Fruit fly (Drosophila melanogaster) whole organism, embryonic: ENCODE results near the gene Ir7g.

Source experiments
- ATbp ChIP-seq: fragments of 200-800 bp; sonication (Bioruptor generic); optimal IDR thresholded peaks from 2 replicates; lab custom pipeline; 2017; ENCODE audit warnings: missing biosample characterization, mild to moderate bottlenecking, missing genetic modification characterization, missing genetic modification reagents
- Atf-2 ChIP-seq: fragments of 200-800 bp; sonication (Bioruptor generic); optimal IDR thresholded peaks from 2 replicates; lab custom pipeline; 2016; ENCODE audit warnings: missing biosample characterization, missing genetic modification characterization
- CG11247 ChIP-seq: fragments of 200-800 bp; sonication (Bioruptor generic); IDR thresholded peaks from 2 replicates; pipeline ENCODE4 v1.3.6; 2022; ENCODE audit warnings: missing biosample characterization, missing genetic modification characterization
- CG13296 ChIP-seq: fragments of 200-800 bp; sonication (Bioruptor generic); optimal IDR thresholded peaks from 3 replicates; lab custom pipeline; 2018; ENCODE audit warnings: missing biosample characterization, mild to moderate bottlenecking, missing genetic modification characterization
- CG13775 ChIP-seq: fragments of 200-800 bp; sonication (Bioruptor generic); optimal IDR thresholded peaks from 3 replicates; lab custom pipeline; 2017; ENCODE audit warnings: missing biosample characterization, mild to moderate bottlenecking, missing genetic modification characterization
- CG15696 ChIP-seq: fragments of 200-800 bp; sonication (Bioruptor generic); optimal IDR thresholded peaks from 2 replicates; lab custom pipeline; 2019; ENCODE audit warnings: missing biosample characterization, mild to moderate bottlenecking, missing genetic modification characterization, moderate library complexity
- CG18011 ChIP-seq: fragments of 200-800 bp; sonication (Bioruptor generic); optimal IDR thresholded peaks from 2 replicates; lab custom pipeline; 2017; ENCODE audit warnings: missing biosample characterization, missing genetic modification characterization, mild to moderate bottlenecking, moderate library complexity, missing genotype
- CG30403 ChIP-seq: fragments of 200-800 bp; sonication (Bioruptor generic); optimal IDR thresholded peaks from 3 replicates; lab custom pipeline; 2016; ENCODE audit warnings: missing biosample characterization, missing genetic modification characterization
- CG33213 ChIP-seq: fragments of 200-800 bp; sonication (Bioruptor generic); optimal IDR thresholded peaks from 3 replicates; lab custom pipeline; 2016; ENCODE audit warnings: missing biosample characterization, missing genetic modification characterization
- CG3838 ChIP-seq: fragments of 200-800 bp; sonication (Bioruptor generic); optimal IDR thresholded peaks from 3 replicates; lab custom pipeline; 2016; ENCODE audit warnings: missing biosample characterization, missing genetic modification characterization
- CG4404 ChIP-seq: fragments of 200-800 bp; sonication (Bioruptor generic); IDR thresholded peaks from 2 replicates; pipeline ENCODE4 v1.3.6; 2022; ENCODE audit warnings: missing biosample characterization, missing genetic modification characterization
- CG4424 ChIP-seq: fragments of 200-800 bp; sonication (Bioruptor generic); optimal IDR thresholded peaks from 3 replicates; lab custom pipeline; 2016; ENCODE audit warnings: missing biosample characterization, missing genetic modification characterization
- CG8290 ChIP-seq, 3 experiments: fragments of 200-800 bp; sonication (Bioruptor generic); optimal IDR thresholded peaks; 2 replicates each; lab custom pipeline; 2016 to 2019; ENCODE audit warnings: missing biosample characterization in 3 of 3, missing genetic modification characterization in 3 of 3, mild to moderate bottlenecking in 2 of 3, moderate library complexity in 1 of 3
- CG8478 ChIP-seq: fragments of >200 bp; optimal IDR thresholded peaks from 2 replicates; lab custom pipeline; 2018
- CG8924 ChIP-seq: fragments of 200-800 bp; optimal IDR thresholded peaks from 3 replicates; lab custom pipeline; 2019; ENCODE audit warnings: missing biosample characterization, mild to moderate bottlenecking, missing genetic modification characterization, moderate library complexity
- CoRest ChIP-seq: fragments of 200-800 bp; sonication (Bioruptor generic); optimal IDR thresholded peaks from 3 replicates; lab custom pipeline; 2018; ENCODE audit warnings: missing biosample characterization, mild to moderate bottlenecking, missing genetic modification characterization, moderate library complexity
- D19A ChIP-seq: fragments of 200-800 bp; optimal IDR thresholded peaks from 3 replicates; lab custom pipeline; 2019; ENCODE audit warnings: missing biosample characterization, mild to moderate bottlenecking, missing genetic modification characterization, moderate library complexity
- Hr78 ChIP-seq, 2 experiments: fragments of 200-800 bp in 1 of 2; fragments of >200 bp in 1 of 2; sonication (Bioruptor generic) in 1 of 2; optimal IDR thresholded peaks; 2 replicates each; lab custom pipeline; 2017 to 2019; ENCODE audit warnings: missing biosample characterization in 2 of 2, missing genetic modification characterization in 2 of 2, mild to moderate bottlenecking in 1 of 2, moderate library complexity in 1 of 2
- Jarid2 ChIP-seq: fragments of 200-800 bp; sonication (Bioruptor generic); optimal IDR thresholded peaks from 3 replicates; lab custom pipeline; 2017; ENCODE audit warnings: mild to moderate bottlenecking, missing biosample characterization, missing genetic modification reagents, missing genetic modification characterization
- Med ChIP-seq: fragments of 200-800 bp; sonication (Bioruptor generic); peaks from one replicate; lab custom pipeline; 2016; ENCODE audit warnings: missing biosample characterization, missing genetic modification characterization, mild to moderate bottlenecking, inconsistent platforms, moderate library complexity
- Mes4 ChIP-seq: fragments of 200-800 bp; sonication (Bioruptor generic); optimal IDR thresholded peaks from 2 replicates; lab custom pipeline; 2016; ENCODE audit warnings: missing biosample characterization, missing genetic modification characterization
- Scr ChIP-seq: fragments of 200-800 bp; sonication (Bioruptor generic); IDR thresholded peaks from 2 replicates; pipeline ENCODE4 v1.3.6; 2022; ENCODE audit warnings: missing biosample characterization, missing genetic modification characterization; ENCODE audit not compliant: partially characterized antibody
- bsh ChIP-seq, 2 experiments: fragments of 200-800 bp; sonication (Bioruptor generic); optimal IDR thresholded peaks; 2 replicates each; lab custom pipeline; 2017 to 2018; ENCODE audit warnings: mild to moderate bottlenecking in 2 of 2, missing biosample characterization in 2 of 2, missing genetic modification characterization in 2 of 2, moderate library complexity in 1 of 2
- cg ChIP-seq: fragments of 200-800 bp; sonication (Bioruptor generic); optimal IDR thresholded peaks from 3 replicates; lab custom pipeline; 2019; ENCODE audit warnings: missing biosample characterization, mild to moderate bottlenecking, missing genetic modification characterization, moderate library complexity
- chm ChIP-seq: fragments of 200-800 bp; sonication (Bioruptor generic); IDR thresholded peaks from 2 replicates; pipeline ENCODE4 v1.3.6; 2022; ENCODE audit warnings: missing biosample characterization, missing genetic modification characterization
- crol ChIP-seq: fragments of 200-800 bp; sonication (Bioruptor generic); IDR thresholded peaks from 2 replicates; pipeline ENCODE4 v1.3.6; 2022; ENCODE audit warnings: missing biosample characterization, missing genetic modification characterization
- danr ChIP-seq: fragments of 200-800 bp; sonication (Bioruptor generic); IDR thresholded peaks from 2 replicates; pipeline ENCODE4 v1.3.6; 2022; ENCODE audit warnings: missing biosample characterization, missing genetic modification characterization
- gce ChIP-seq: fragments of 200-800 bp; sonication (Bioruptor generic); IDR thresholded peaks from 3 replicates; pipeline ENCODE4 v1.3.6; 2022; ENCODE audit warnings: missing biosample characterization, missing genetic modification characterization
- gcm ChIP-seq: fragments of 200-800 bp; sonication (Bioruptor generic); optimal IDR thresholded peaks from 2 replicates; lab custom pipeline; 2019; ENCODE audit warnings: missing biosample characterization, mild to moderate bottlenecking, missing genetic modification characterization, moderate library complexity
- her ChIP-seq: fragments of 200-800 bp; sonication (Bioruptor generic); optimal IDR thresholded peaks from 2 replicates; lab custom pipeline; 2016; ENCODE audit warnings: missing biosample characterization, missing genetic modification characterization
- hth ChIP-seq: fragments of >200 bp; optimal IDR thresholded peaks from 2 replicates; lab custom pipeline; 2017; ENCODE audit warnings: inconsistent platforms
- mam ChIP-seq: fragments of 200-800 bp; sonication (Bioruptor generic); optimal IDR thresholded peaks from 3 replicates; lab custom pipeline; 2016; ENCODE audit warnings: missing biosample characterization, missing genetic modification characterization
- nmo ChIP-seq: fragments of 200-800 bp; sonication (Bioruptor generic); optimal IDR thresholded peaks from 2 replicates; lab custom pipeline; 2018; ENCODE audit warnings: missing biosample characterization, mild to moderate bottlenecking, missing genetic modification characterization, moderate library complexity
- oc ChIP-seq: fragments of 200-800 bp; sonication (Bioruptor generic); optimal IDR thresholded peaks from 2 replicates; lab custom pipeline; 2018; ENCODE audit warnings: missing biosample characterization, mild to moderate bottlenecking, missing genetic modification characterization, moderate library complexity
- onecut ChIP-seq: fragments of 200-800 bp; sonication (Bioruptor generic); IDR thresholded peaks from 2 replicates; pipeline ENCODE4 v1.3.6; 2022; ENCODE audit warnings: missing biosample characterization, missing genetic modification characterization
- pfk ChIP-seq: fragments of 200-800 bp; sonication (Bioruptor generic); optimal IDR thresholded peaks from 2 replicates; lab custom pipeline; 2018; ENCODE audit warnings: missing biosample characterization, mild to moderate bottlenecking, missing genetic modification characterization, moderate library complexity
- prd ChIP-seq, 3 experiments: fragments of >200 bp in 2 of 3; fragments of 200-800 bp in 1 of 3; sonication (Bioruptor generic) in 1 of 3; optimal IDR thresholded peaks in 2 of 3; IDR thresholded peaks in 1 of 3; 2 replicates in 2 of 3; 3 replicates in 1 of 3; pipeline versions ENCODE4 v1.3.6 to Lab custom; 2017 to 2022; ENCODE audit warnings: missing biosample characterization in 1 of 3, missing genetic modification characterization in 1 of 3
- sens-2 ChIP-seq: fragments of 200-800 bp; sonication (Bioruptor generic); IDR thresholded peaks from 2 replicates; pipeline ENCODE4 v1.3.6; 2022; ENCODE audit warnings: missing biosample characterization, missing genetic modification characterization
- seq ChIP-seq: fragments of 200-800 bp; sonication (Bioruptor generic); IDR thresholded peaks from 2 replicates; pipeline ENCODE4 v1.3.6; 2022; ENCODE audit warnings: missing biosample characterization, missing genetic modification characterization
- sisA ChIP-seq: fragments of 200-800 bp; sonication (Bioruptor generic); IDR thresholded peaks from 2 replicates; pipeline ENCODE4 v1.3.6; 2022; ENCODE audit warnings: missing biosample characterization, missing genetic modification characterization
- sqz ChIP-seq: fragments of 200-800 bp; sonication (Bioruptor generic); optimal IDR thresholded peaks from 3 replicates; lab custom pipeline; 2018; ENCODE audit warnings: missing biosample characterization, mild to moderate bottlenecking, missing genetic modification characterization
- stwl ChIP-seq: fragments of 200-800 bp; sonication (Bioruptor generic); optimal IDR thresholded peaks from 3 replicates; lab custom pipeline; 2018; ENCODE audit warnings: missing biosample characterization, mild to moderate bottlenecking, missing genetic modification characterization, moderate library complexity
- twi ChIP-seq: fragments of 200-800 bp; optimal IDR thresholded peaks from 2 replicates; lab custom pipeline; 2019; ENCODE audit warnings: missing biosample characterization, mild to moderate bottlenecking, missing genetic modification characterization, moderate library complexity
- unpg ChIP-seq: fragments of 200-800 bp; sonication (Bioruptor generic); optimal IDR thresholded peaks from 3 replicates; lab custom pipeline; 2018; ENCODE audit warnings: missing biosample characterization, mild to moderate bottlenecking, missing genetic modification characterization, moderate library complexity
- usp ChIP-seq: fragments of >200 bp; optimal IDR thresholded peaks from 2 replicates; lab custom pipeline; 2017; ENCODE audit warnings: missing biosample characterization, missing genetic modification characterization
- vvl ChIP-seq: fragments of 200-800 bp; sonication (Bioruptor generic); IDR thresholded peaks from 2 replicates; pipeline ENCODE4 v1.3.6; 2022; ENCODE audit warnings: missing biosample characterization, missing genetic modification characterization
- zen ChIP-seq: fragments of 200-800 bp; sonication (Bioruptor generic); optimal IDR thresholded peaks from 3 replicates; lab custom pipeline; 2018; ENCODE audit warnings: missing biosample characterization, mild to moderate bottlenecking, missing genetic modification characterization, moderate library complexity
- zfh2 ChIP-seq: fragments of 200-800 bp; sonication (Bioruptor generic); optimal IDR thresholded peaks from 2 replicates; lab custom pipeline; 2016; ENCODE audit warnings: missing biosample characterization, missing genetic modification characterization

Ir7g gene

dm6 chrX:7908239-7909068 lies 24.0 kb downstream of the Ir7g start, which contains the start of the genes dpr14 and spidey (continued):
- TF ChIP-seq Mes4 (GFP tag; lab: Kevin White, UChicago) = peak; percentile 79
- peak; percentile 83 for TF ChIP-seq Atf-2 (GFP tag; lab: Kevin White, UChicago)
- peak; percentile 71 for TF ChIP-seq CG18011 (GFP tag; lab: Kevin White, UChicago)
- peak; percentile 85 for TF ChIP-seq her
- peak; percentile 93 for TF ChIP-seq CG8924 (tag; lab: Kevin White, UChicago)
- TF ChIP-seq prd (optimal IDR thresholded peaks at IDR 0.05; lab: Kevin White, UChicago) = no peak
- TF ChIP-seq prd (GFP tag; IDR thresholded peaks at IDR 0.05; lab: Robert Waterston, UW) = peak; percentile 93
- TF ChIP-seq CG33213 (GFP tag; lab: Kevin White, UChicago) = peak; percentile 80
- TF ChIP-seq CG11247 (GFP tag; lab: Robert Waterston, UW) = peak; percentile 86
- TF ChIP-seq onecut (GFP tag; lab: Robert Waterston, UW) = peak; percentile 87
- TF ChIP-seq hth = no peak
- peak; percentile 92 for TF ChIP-seq CG13296 (GFP tag; lab: Kevin White, UChicago)
- no peak for TF ChIP-seq usp
- TF ChIP-seq gcm = peak; percentile 93
- peak; percentile 36 for TF ChIP-seq CG8478
- TF ChIP-seq nmo (GFP tag; lab: Kevin White, UChicago) = peak; percentile 93
- TF ChIP-seq D19A (tag; lab: Kevin White, UChicago) = peak; percentile 89
- peak; percentile 86 for TF ChIP-seq CG13775
- TF ChIP-seq Scr (GFP tag; lab: Robert Waterston, UW) = peak; percentile 55
- peak; percentile 44 to 92 for TF ChIP-seq bsh (GFP tag; optimal IDR thresholded peaks at IDR 0.05; lab: Kevin White, UChicago)
- TF ChIP-seq vvl (GFP tag; lab: Robert Waterston, UW) = peak; percentile 93
- peak; percentile 89 for TF ChIP-seq ATbp (GFP tag; lab: Kevin White, UChicago)
- peak; percentile 78 for TF ChIP-seq twi (tag; lab: Kevin White, UChicago)
- peak; percentile 62 for TF ChIP-seq CG3838 (GFP tag; lab: Kevin White, UChicago)
- no peak for TF ChIP-seq stwl (tag; lab: Kevin White, UChicago)
- peak; percentile 73 for TF ChIP-seq zen
- peak; percentile 92 for TF ChIP-seq unpg
- TF ChIP-seq sqz (GFP tag; lab: Kevin White, UChicago) = peak; percentile 81
- TF ChIP-seq CG4424 (GFP tag; lab: Kevin White, UChicago) = peak; percentile 86
- TF ChIP-seq CG30403 (GFP tag; lab: Kevin White, UChicago) = peak; percentile 88
- peak; percentile 93 for TF ChIP-seq sisA (GFP tag; lab: Robert Waterston, UW)
- TF ChIP-seq CG8290 (GFP tag; optimal IDR thresholded peaks at IDR 0.05; lab: Kevin White, UChicago) = peak; percentile 29
- TF ChIP-seq CG8290 (tag; optimal IDR thresholded peaks at IDR 0.05; lab: Kevin White, UChicago) = peak; percentile 72 to 92
- peak; percentile 95 for TF ChIP-seq seq
- TF ChIP-seq Jarid2 (GFP tag; lab: Kevin White, UChicago) = peak; percentile 74
- peak in 1 of 2 experiments; percentile 75 for TF ChIP-seq Hr78 (GFP tag; optimal IDR thresholded peaks at IDR 0.05; lab: Kevin White, UChicago)
- TF ChIP-seq CG4404 (GFP tag; lab: Robert Waterston, UW) = peak; percentile 69
- peak; percentile 82 for TF ChIP-seq zfh2 (GFP tag; lab: Kevin White, UChicago)
- TF ChIP-seq gce (GFP tag; lab: Robert Waterston, UW) = peak; percentile 75; the same call in 1 of the 3 replicates
- TF ChIP-seq mam (GFP tag; lab: Kevin White, UChicago) = peak; percentile 88
- TF ChIP-seq Med = peak; percentile 98
- TF ChIP-seq danr (GFP tag; lab: Robert Waterston, UW) = peak; percentile 84
- TF ChIP-seq pfk (GFP tag; lab: Kevin White, UChicago) = peak; percentile 12
- TF ChIP-seq CG15696 (tag; lab: Kevin White, UChicago) = peak; percentile 68
- TF ChIP-seq sens-2 (GFP tag; lab: Robert Waterston, UW) = peak; percentile 46; the same call in 1 of the 2 replicates
- peak; percentile 94 for TF ChIP-seq cg (GFP tag; lab: Kevin White, UChicago)
- TF ChIP-seq crol = peak; percentile 89
- peak; percentile 92 for TF ChIP-seq CoRest
- peak; percentile 86 for TF ChIP-seq oc (tag; lab: Kevin White, UChicago)
- peak; percentile 75 for TF ChIP-seq chm (GFP tag; lab: Robert Waterston, UW)
